Fruit fly (Drosophila melanogaster): ENCODE measurements around the gene dpr8.
A peak's percentile ranks its signal among the peaks of the same experiment; 100 is the strongest.

The dpr8 gene

dm6 chrX:14493779-14494401 is 171.9 kb downstream of the dpr8 start (continued):
- TF ChIP-seq CG31441 (GFP tag; IDR thresholded peaks at IDR 0.05) = peak; percentile 87
- no peak for TF ChIP-seq crp (GFP tag; optimal IDR thresholded peaks at IDR 0.05)
- TF ChIP-seq danr (GFP tag; IDR thresholded peaks at IDR 0.05) = no peak

dm6 chrX:14495835-14496234 is 173.8 kb downstream of the dpr8 start, which contains the start of gene CG12540:
Gene CG12540, plus strand, starts transcription at chrX:14496135.
- TF ChIP-seq CG15073 (GFP tag; optimal IDR thresholded peaks at IDR 0.05) (no peak), tna (GFP tag; IDR thresholded peaks at IDR 0.05; ENCODE audit: partially characterized antibody) (no peak)

dm6 chrX:14500992-14501391 is 179.0 kb downstream of the dpr8 start:
- TF ChIP-seq Sry-β (GFP tag; optimal IDR thresholded peaks at IDR 0.05) = no peak
- no peak for TF ChIP-seq Myb (GFP tag; optimal IDR thresholded peaks at IDR 0.05)
- TF ChIP-seq E2f1 (GFP tag; IDR thresholded peaks at IDR 0.05) = no peak
- TF ChIP-seq CG3065 (GFP tag; optimal IDR thresholded peaks at IDR 0.05) = no peak
- TF ChIP-seq Lpt (GFP tag; optimal IDR thresholded peaks at IDR 0.05) = no peak
- no peak for TF ChIP-seq pita (GFP tag; optimal IDR thresholded peaks at IDR 0.05)
- no peak for TF ChIP-seq shn (GFP tag; optimal IDR thresholded peaks at IDR 0.05)
- TF ChIP-seq dan (GFP tag; IDR thresholded peaks at IDR 0.05) = no peak
- TF ChIP-seq CG9437 (GFP tag; optimal IDR thresholded peaks at IDR 0.05) = no peak
- TF ChIP-seq CG5245 (GFP tag; optimal IDR thresholded peaks at IDR 0.05) = no peak
- TF ChIP-seq Atf6 (GFP tag; IDR thresholded peaks at IDR 0.05) = no peak
- no peak for TF ChIP-seq sens (GFP tag)
- TF ChIP-seq CG32772 (GFP tag; IDR thresholded peaks at IDR 0.05) = no peak
- no peak for TF ChIP-seq jigr1 (GFP tag; IDR thresholded peaks at IDR 0.05)
- no peak for TF ChIP-seq ewg (GFP tag; optimal IDR thresholded peaks at IDR 0.05)
- no peak for TF ChIP-seq sug (tag; optimal IDR thresholded peaks at IDR 0.05)
- no peak for TF ChIP-seq Chrac-16 (GFP tag; optimal IDR thresholded peaks at IDR 0.05)
- TF ChIP-seq CG8924 (tag; optimal IDR thresholded peaks at IDR 0.05) = no peak
- no peak for TF ChIP-seq sd (tag; optimal IDR thresholded peaks at IDR 0.05)
- no peak for TF ChIP-seq gsb-n (tag; optimal IDR thresholded peaks at IDR 0.05)

Data from whole organism, embryonic.